Worm (Caenorhabditis elegans) whole organism, young adult: ENCODE data around the gene F54D10.7.
"Not testable (repeated sequence)": the region's sequence is repeated elsewhere in the genome, so short reads cannot be mapped to it uniquely, and the experiment has no call there.

ENCODE experiments used
- B0261.1 ChIP-seq: sonication (generic microtip); optimal IDR thresholded peaks from 2 replicates; lab custom pipeline; 2016; ENCODE audit warnings: mild to moderate bottlenecking, missing genetic modification characterization, moderate library complexity, missing compliant biosample characterization
- C06A6.2 ChIP-seq: fragments of 200-800 bp; sonication (Bioruptor generic); conservative IDR thresholded peaks from 2 replicates; pipeline ENCODE4 v1.3.6; 2022; ENCODE audit warnings: missing genetic modification characterization, missing compliant biosample characterization
- D2030.7 ChIP-seq: fragments of 200-800 bp; sonication (Bioruptor generic); IDR thresholded peaks from 2 replicates; pipeline ENCODE4 v1.3.6; 2022; ENCODE audit warnings: missing genetic modification reagents, missing genetic modification characterization, missing compliant biosample characterization
- F10E7.11 ChIP-seq: sonication (generic microtip); optimal IDR thresholded peaks from 2 replicates; lab custom pipeline; 2017; ENCODE audit warnings: mild to moderate bottlenecking, missing genetic modification characterization, moderate library complexity, missing compliant biosample characterization
- F33H1.4 ChIP-seq: fragments of 200-800 bp; sonication (Bioruptor generic); IDR thresholded peaks from 2 replicates; pipeline ENCODE4 v1.3.6; 2022; ENCODE audit warnings: missing genetic modification reagents, missing genetic modification characterization, missing compliant biosample characterization
- F37B4.10 ChIP-seq: fragments of 200-800 bp; sonication (Bioruptor generic); IDR thresholded peaks from 2 replicates; pipeline ENCODE4 v1.3.6; 2022; ENCODE audit warnings: missing genetic modification characterization, missing compliant biosample characterization
- F55B11.4 ChIP-seq: sonication (generic microtip); optimal IDR thresholded peaks from 2 replicates; lab custom pipeline; 2016; ENCODE audit warnings: missing compliant biosample characterization, missing genetic modification characterization, borderline replicate concordance; ENCODE audit not compliant: insufficient read depth
- K11D2.4 ChIP-seq: fragments of 200-800 bp; sonication (Bioruptor generic); IDR thresholded peaks from 2 replicates; pipeline ENCODE4 v1.3.6; 2022; ENCODE audit warnings: missing genetic modification reagents, missing genetic modification characterization, missing compliant biosample characterization
- Y56A3A.18 ChIP-seq: fragments of 200-800 bp; sonication (Bioruptor generic); IDR thresholded peaks from 2 replicates; pipeline ENCODE4 v1.3.6; 2022; ENCODE audit warnings: missing genetic modification reagents, missing genetic modification characterization, missing compliant biosample characterization
- attf-5 ChIP-seq: fragments of 200-800 bp; sonication (Bioruptor generic); optimal IDR thresholded peaks from 2 replicates; lab custom pipeline; 2018; ENCODE audit warnings: mild to moderate bottlenecking, missing genetic modification characterization, missing compliant biosample characterization
- cebp-1 ChIP-seq, 2 experiments: fragments of 200-800 bp in 1 of 2; sonication (Bioruptor generic) in 1 of 2; sonication (generic microtip) in 1 of 2; IDR thresholded peaks in 1 of 2; optimal IDR thresholded peaks in 1 of 2; 2 replicates each; pipeline versions ENCODE4 v1.3.6 to Lab custom; 2017 to 2022; ENCODE audit warnings: missing compliant biosample characterization in 2 of 2, missing genetic modification characterization in 2 of 2, mild to moderate bottlenecking in 1 of 2, missing genetic modification reagents in 1 of 2, moderate library complexity in 1 of 2
- ceh-100 ChIP-seq: fragments of 200-800 bp; sonication (Bioruptor generic); IDR thresholded peaks from 2 replicates; pipeline ENCODE4 v1.3.6; 2022; ENCODE audit warnings: missing genetic modification reagents, missing genetic modification characterization, missing compliant biosample characterization
- ceh-27 ChIP-seq: fragments of 200-800 bp; sonication (Bioruptor generic); optimal IDR thresholded peaks from 2 replicates; lab custom pipeline; 2018; ENCODE audit warnings: mild to moderate bottlenecking, missing genetic modification characterization, moderate library complexity, missing compliant biosample characterization
- dox-1 ChIP-seq: fragments of 200-800 bp; sonication (Bioruptor generic); IDR thresholded peaks from 2 replicates; pipeline ENCODE4 v1.3.6; 2022; ENCODE audit warnings: missing genetic modification reagents, missing genetic modification characterization, missing compliant biosample characterization
- fkh-3 ChIP-seq: sonication (generic microtip); optimal IDR thresholded peaks from 2 replicates; lab custom pipeline; 2016; ENCODE audit warnings: mild to moderate bottlenecking, missing genetic modification characterization, missing compliant biosample characterization
- hlh-12 ChIP-seq: sonication (generic microtip); optimal IDR thresholded peaks from 2 replicates; lab custom pipeline; 2016; ENCODE audit warnings: missing genetic modification characterization, missing compliant biosample characterization
- let-526 ChIP-seq: fragments of 200-800 bp; sonication (Bioruptor generic); IDR thresholded peaks from 2 replicates; pipeline ENCODE4 v1.3.6; 2022; ENCODE audit warnings: missing genetic modification reagents, missing genetic modification characterization, missing compliant biosample characterization
- let-607 ChIP-seq, 2 experiments: fragments of 200-800 bp in 1 of 2; sonication (Bioruptor generic) in 1 of 2; sonication (generic microtip) in 1 of 2; optimal IDR thresholded peaks; 2 replicates each; lab custom pipeline; 2016 to 2018; ENCODE audit warnings: mild to moderate bottlenecking in 2 of 2, missing compliant biosample characterization in 2 of 2, missing genetic modification characterization in 2 of 2, moderate library complexity in 2 of 2, missing genotype in 1 of 2
- lsl-1 ChIP-seq: fragments of 200-800 bp; sonication (Bioruptor generic); optimal IDR thresholded peaks from 2 replicates; lab custom pipeline; 2018; ENCODE audit warnings: mild to moderate bottlenecking, missing genetic modification characterization, moderate library complexity, missing compliant biosample characterization
- mcd-1 ChIP-seq: fragments of 200-800 bp; sonication (Bioruptor generic); IDR thresholded peaks from 2 replicates; pipeline ENCODE4 v1.3.6; 2022; ENCODE audit warnings: missing genetic modification reagents, missing genetic modification characterization, missing compliant biosample characterization
- nfya-1 ChIP-seq: sonication (generic microtip); optimal IDR thresholded peaks from 2 replicates; lab custom pipeline; 2017; ENCODE audit warnings: antibody characterized with exemption, missing compliant biosample characterization, missing genetic modification characterization, borderline replicate concordance; ENCODE audit not compliant: insufficient read depth
- pbrm-1 ChIP-seq: fragments of 200-800 bp; sonication (Bioruptor generic); IDR thresholded peaks from 2 replicates; pipeline ENCODE4 v1.3.6; 2022; ENCODE audit warnings: missing genetic modification reagents, missing genetic modification characterization, missing compliant biosample characterization
- rpc-1 ChIP-seq, 2 experiments: fragments of 150-350 bp in 1 of 2; sonication (generic microtip) in 1 of 2; optimal IDR thresholded peaks; 2 replicates each; lab custom pipeline; 2014 to 2018; ENCODE audit warnings: missing biosample characterization in 1 of 2, missing genetic modification characterization in 1 of 2, missing genetic modification reagents in 1 of 2, missing genotype in 1 of 2
- snpc-1.3 ChIP-seq: sonication (generic microtip); optimal IDR thresholded peaks from 2 replicates; lab custom pipeline; 2017; ENCODE audit warnings: missing genetic modification characterization, mild to moderate bottlenecking, missing compliant biosample characterization, antibody characterized with exemption, moderate library complexity, missing genotype, missing genetic modification reagents; ENCODE audit not compliant: insufficient read depth
- sptf-2 ChIP-seq: fragments of 200-800 bp; sonication (Bioruptor generic); optimal IDR thresholded peaks from 2 replicates; lab custom pipeline; 2018; ENCODE audit warnings: mild to moderate bottlenecking, missing genetic modification characterization, missing compliant biosample characterization
- zfh-2 ChIP-seq: fragments of 200-800 bp; sonication (Bioruptor generic); conservative IDR thresholded peaks from 2 replicates; pipeline ENCODE4 v1.3.6; 2022; ENCODE audit warnings: missing genetic modification reagents, missing genetic modification characterization, missing compliant biosample characterization
- ztf-22 ChIP-seq: fragments of 200-800 bp; sonication (Bioruptor generic); optimal IDR thresholded peaks from 2 replicates; lab custom pipeline; 2018; ENCODE audit warnings: mild to moderate bottlenecking, missing genetic modification characterization, moderate library complexity, missing compliant biosample characterization
- ztf-6 ChIP-seq: fragments of 200-800 bp; sonication (Bioruptor generic); IDR thresholded peaks from 2 replicates; pipeline ENCODE4 v1.3.6; 2022; ENCODE audit warnings: missing genetic modification reagents, missing genetic modification characterization, missing compliant biosample characterization

F54D10.7 gene

ce11 chrII:3829623-3830022 is 8.5 kb upstream of the F54D10.7 start:
- TF ChIP-seq cebp-1 (GFP tag; IDR thresholded peaks at IDR 0.05; lab: Robert Waterston, UW) (no peak), cebp-1 (tag; optimal IDR thresholded peaks at IDR 0.05; lab: Kevin White, UChicago) (no peak), sptf-2 (GFP tag; lab: Kevin White, UChicago) (no peak), attf-5 (no peak), Y56A3A.18 (GFP tag; lab: Robert Waterston, UW) (no peak), rpc-1 (optimal IDR thresholded peaks at IDR 0.05; lab: Kevin White, UChicago) (no peak), rpc-1 (tag; optimal IDR thresholded peaks at IDR 0.05; lab: Kevin White, UChicago) (no peak), snpc-1.3 (tag; lab: Kevin White, UChicago) (no peak), ztf-22 (no peak), ztf-6 (GFP tag; lab: Robert Waterston, UW) (no peak)
- TF ChIP-seq, all 124 proteins: peak for 0

- TF ChIP-seq hlh-12 (tag; lab: Kevin White, UChicago) (no peak), F33H1.4 (GFP tag; lab: Robert Waterston, UW) (no peak), B0261.1 (tag; lab: Kevin White, UChicago) (no peak), ceh-100 (GFP tag; lab: Robert Waterston, UW) (no peak), ztf-6 (GFP tag; lab: Robert Waterston, UW) (no peak), nfya-1 (tag; lab: Kevin White, UChicago) (no peak), let-607 (tag; optimal IDR thresholded peaks at IDR 0.05; lab: Kevin White, UChicago) (no peak), dox-1 (GFP tag; lab: Robert Waterston, UW) (no peak), F37B4.10 (GFP tag; lab: Robert Waterston, UW) (no peak), F55B11.4 (tag; lab: Kevin White, UChicago) (no peak), lsl-1 (GFP tag; lab: Kevin White, UChicago) (no peak), let-526 (no peak)
Observed at ce11 chrII:3827801-3828200, 6.7 kb upstream of the F54D10.7 start, which contains the start of gene F54D10.8. F54D10.8 (minus strand) TSS chrII:3827901.

ce11 chrII:3823855-3824254 is 2.8 kb upstream of the F54D10.7 start, which contains the start of gene skr-15:
skr-15 (plus strand) TSS chrII:3824155.
- TF ChIP-seq D2030.7 (no peak), F10E7.11 (tag; lab: Kevin White, UChicago) (no peak), let-607 (tag; optimal IDR thresholded peaks at IDR 0.05; lab: Kevin White, UChicago) (no peak), pbrm-1 (GFP tag; lab: Robert Waterston, UW) (no peak), fkh-3 (tag; lab: Kevin White, UChicago) (no peak)

- TF ChIP-seq K11D2.4 (0 out of 2 replicates have a peak, but pooled peaks have one; percentile 31), mcd-1 (GFP tag; lab: Robert Waterston, UW) (peak; percentile 55), zfh-2 (GFP tag; lab: Robert Waterston, UW) (0 out of 2 replicates have a peak, but pooled peaks have one; percentile 20), C06A6.2 (GFP tag; lab: Robert Waterston, UW) (peak; percentile 29; the same call in 1 of the 2 replicates), pbrm-1 (GFP tag; lab: Robert Waterston, UW) (peak; percentile 35; the same call in 1 of the 2 replicates), cebp-1 (tag; optimal IDR thresholded peaks at IDR 0.05; lab: Kevin White, UChicago) (peak; percentile 12), ceh-27 (GFP tag; lab: Kevin White, UChicago) (peak; percentile 54), let-526 (0 out of 2 replicates have a peak, but pooled peaks have one; percentile 25)
- TF ChIP-seq cebp-1 (GFP tag; IDR thresholded peaks at IDR 0.05; lab: Robert Waterston, UW) = not testable (repeated sequence)
Observed at ce11 chrII:3816251-3816849, 4.7 kb downstream of the F54D10.7 start, which contains the start of gene fbxa-24. fbxa-24 (plus strand) TSS chrII:3816526.
